Fruit fly (Drosophila melanogaster) whole organism, embryonic: Measurements from ENCODE around the gene P5CDh1.

Experiments used
- CG10209 ChIP-seq: fragments of 200-800 bp; sonication (Bioruptor generic); optimal IDR thresholded peaks from 3 replicates; lab custom pipeline; 2017; ENCODE audit warnings: missing biosample characterization, mild to moderate bottlenecking, missing genetic modification characterization, missing genetic modification reagents
- CG10654 ChIP-seq: fragments of 200-800 bp; sonication (Bioruptor generic); optimal IDR thresholded peaks from 2 replicates; lab custom pipeline; 2016; ENCODE audit warnings: missing biosample characterization, missing genetic modification characterization
- CG11695 ChIP-seq: fragments of 200-800 bp; sonication (Bioruptor generic); IDR thresholded peaks from 3 replicates; pipeline ENCODE4 v1.3.6; 2022; ENCODE audit warnings: missing biosample characterization, missing genetic modification characterization
- CG12391 ChIP-seq: fragments of 200-800 bp; sonication (Bioruptor generic); optimal IDR thresholded peaks from 3 replicates; lab custom pipeline; 2018; ENCODE audit warnings: missing biosample characterization, mild to moderate bottlenecking, missing genetic modification characterization, moderate library complexity
- CG13424 ChIP-seq: fragments of 200-800 bp; sonication (Bioruptor generic); optimal IDR thresholded peaks from 2 replicates; lab custom pipeline; 2019; ENCODE audit warnings: missing biosample characterization, mild to moderate bottlenecking, missing genetic modification characterization, moderate library complexity
- CG15073 ChIP-seq: fragments of 200-800 bp; sonication (Bioruptor generic); optimal IDR thresholded peaks from 2 replicates; lab custom pipeline; 2016; ENCODE audit warnings: missing biosample characterization, missing genetic modification characterization
- CG18619 ChIP-seq: fragments of 200-800 bp; sonication (Bioruptor generic); optimal IDR thresholded peaks from 3 replicates; lab custom pipeline; 2017; ENCODE audit warnings: missing biosample characterization, mild to moderate bottlenecking, missing genetic modification characterization
- CG34224 ChIP-seq: fragments of 200-800 bp; sonication (Bioruptor generic); IDR thresholded peaks from 3 replicates; pipeline ENCODE4 v1.3.6; 2022; ENCODE audit warnings: missing biosample characterization, missing genetic modification characterization; ENCODE audit not compliant: partially characterized antibody
- CG3726 ChIP-seq: fragments of 200-800 bp; sonication (Bioruptor generic); IDR thresholded peaks from 3 replicates; pipeline ENCODE4, ENCODE4 v1.3.6; 2022; ENCODE audit warnings: missing biosample characterization, missing genetic modification characterization
- CG3995 ChIP-seq: fragments of 200-800 bp; sonication (Bioruptor generic); optimal IDR thresholded peaks from 3 replicates; lab custom pipeline; 2016; ENCODE audit warnings: missing biosample characterization, missing genetic modification characterization
- CG43689 ChIP-seq: fragments of 200-800 bp; sonication (Bioruptor generic); IDR thresholded peaks from 2 replicates; pipeline ENCODE4 v1.3.6; 2022; ENCODE audit warnings: missing biosample characterization, missing genetic modification characterization
- CG4617 ChIP-seq: fragments of 200-800 bp; sonication (Bioruptor generic); optimal IDR thresholded peaks from 3 replicates; lab custom pipeline; 2016; ENCODE audit warnings: missing biosample characterization, missing genetic modification characterization, borderline replicate concordance
- CG4707 ChIP-seq: fragments of 200-800 bp; sonication (Bioruptor generic); optimal IDR thresholded peaks from 2 replicates; lab custom pipeline; 2018; ENCODE audit warnings: missing biosample characterization, mild to moderate bottlenecking, missing genetic modification characterization, moderate library complexity
- CG6272 ChIP-seq: fragments of 200-800 bp; sonication (Bioruptor generic); IDR thresholded peaks from 2 replicates; pipeline ENCODE4 v1.3.6; 2022; ENCODE audit warnings: missing biosample characterization, missing genetic modification characterization
- CG8924 ChIP-seq: fragments of 200-800 bp; optimal IDR thresholded peaks from 3 replicates; lab custom pipeline; 2019; ENCODE audit warnings: missing biosample characterization, mild to moderate bottlenecking, missing genetic modification characterization, moderate library complexity
- CG9797 ChIP-seq: fragments of 200-800 bp; sonication (Bioruptor generic); optimal IDR thresholded peaks from 3 replicates; lab custom pipeline; 2018; ENCODE audit warnings: missing biosample characterization, mild to moderate bottlenecking, missing genetic modification characterization
- Deaf1 ChIP-seq: fragments of 200-800 bp; optimal IDR thresholded peaks from 3 replicates; lab custom pipeline; 2019; ENCODE audit warnings: missing biosample characterization, mild to moderate bottlenecking, missing genetic modification characterization, moderate library complexity
- E2f2 ChIP-seq: fragments of 200-800 bp; sonication (Bioruptor generic); IDR thresholded peaks from 2 replicates; pipeline ENCODE4 v1.3.6; 2022; ENCODE audit warnings: missing biosample characterization, missing genetic modification characterization
- GATAe ChIP-seq: fragments of 200-800 bp; sonication (Bioruptor generic); conservative IDR thresholded peaks from 2 replicates; pipeline ENCODE4 v1.3.6; 2022; ENCODE audit warnings: missing biosample characterization, missing genetic modification characterization
- H2.0 ChIP-seq: fragments of 200-800 bp; sonication (Bioruptor generic); IDR thresholded peaks from 2 replicates; pipeline ENCODE4 v1.3.6; 2022; ENCODE audit warnings: missing biosample characterization, missing genetic modification characterization
- Hey ChIP-seq: fragments of 200-800 bp; sonication (Bioruptor generic); optimal IDR thresholded peaks from 3 replicates; lab custom pipeline; 2018; ENCODE audit warnings: missing biosample characterization, mild to moderate bottlenecking, missing genetic modification characterization
- Hmr ChIP-seq: fragments of 200-800 bp; sonication (Bioruptor generic); optimal IDR thresholded peaks from 3 replicates; lab custom pipeline; 2017; ENCODE audit warnings: mild to moderate bottlenecking, missing biosample characterization, missing genetic modification reagents, missing genetic modification characterization
- Lhr ChIP-seq: fragments of 200-800 bp; sonication (Bioruptor generic); optimal IDR thresholded peaks from 3 replicates; lab custom pipeline; 2017; ENCODE audit warnings: mild to moderate bottlenecking, missing biosample characterization, missing genetic modification reagents, missing genetic modification characterization
- Lim3 ChIP-seq: fragments of 200-800 bp; sonication (Bioruptor generic); IDR thresholded peaks from 2 replicates; pipeline ENCODE4 v1.3.6; 2022; ENCODE audit warnings: missing biosample characterization, missing genetic modification characterization
- Mes4 ChIP-seq: fragments of 200-800 bp; sonication (Bioruptor generic); optimal IDR thresholded peaks from 2 replicates; lab custom pipeline; 2016; ENCODE audit warnings: missing biosample characterization, missing genetic modification characterization
- NFAT ChIP-seq: fragments of 200-800 bp; sonication (Bioruptor generic); IDR thresholded peaks from 2 replicates; pipeline ENCODE4 v1.3.6; 2022; ENCODE audit warnings: missing biosample characterization, missing genetic modification characterization
- Neu2 ChIP-seq: fragments of 200-800 bp; sonication (Bioruptor generic); optimal IDR thresholded peaks from 3 replicates; lab custom pipeline; 2016; ENCODE audit warnings: missing biosample characterization, missing genetic modification characterization, borderline replicate concordance
- Opbp ChIP-seq: fragments of 200-800 bp; sonication (Bioruptor generic); IDR thresholded peaks from 3 replicates; pipeline ENCODE4 v1.3.6; 2022; ENCODE audit warnings: missing biosample characterization, missing genetic modification characterization; ENCODE audit not compliant: partially characterized antibody
- Ravus ChIP-seq: fragments of 200-800 bp; sonication (Bioruptor generic); IDR thresholded peaks from 2 replicates; pipeline ENCODE4 v1.3.6; 2022; ENCODE audit warnings: missing biosample characterization, missing genetic modification characterization
- Rx ChIP-seq: fragments of 200-800 bp; sonication (Bioruptor generic); IDR thresholded peaks from 2 replicates; pipeline ENCODE4 v1.3.6; 2022; ENCODE audit warnings: missing biosample characterization, missing genetic modification characterization
- Stat92E ChIP-seq, 3 experiments: fragments of >200 bp in 2 of 3; fragments of 200-800 bp in 1 of 3; sonication (Bioruptor generic) in 1 of 3; optimal IDR thresholded peaks; 2 replicates each; lab custom pipeline; 2017 to 2019; ENCODE audit warnings: missing biosample characterization in 3 of 3, missing genetic modification characterization in 3 of 3, mild to moderate bottlenecking in 1 of 3, moderate library complexity in 1 of 3
- Taf1 ChIP-seq: fragments of 200-800 bp; sonication (Bioruptor generic); IDR thresholded peaks from 2 replicates; pipeline ENCODE4 v1.3.6; 2022; ENCODE audit warnings: missing biosample characterization, missing genetic modification characterization
- ase ChIP-seq: fragments of 200-800 bp; sonication (Bioruptor generic); IDR thresholded peaks from 3 replicates; pipeline ENCODE4 v1.3.6; 2022; ENCODE audit warnings: missing biosample characterization, missing genetic modification characterization
- dmrt11E ChIP-seq: fragments of 200-800 bp; sonication (Bioruptor generic); optimal IDR thresholded peaks from 3 replicates; lab custom pipeline; 2018; ENCODE audit warnings: missing biosample characterization, mild to moderate bottlenecking, missing genetic modification characterization, moderate library complexity
- emc ChIP-seq: fragments of 200-800 bp; sonication (Bioruptor generic); optimal IDR thresholded peaks from 2 replicates; lab custom pipeline; 2016; ENCODE audit warnings: missing biosample characterization, missing genetic modification characterization
- grn ChIP-seq: fragments of 200-800 bp; sonication (Bioruptor generic); optimal IDR thresholded peaks from 3 replicates; lab custom pipeline; 2017; ENCODE audit warnings: missing biosample characterization, missing genetic modification characterization
- kah ChIP-seq: fragments of 200-800 bp; sonication (Bioruptor generic); optimal IDR thresholded peaks from 2 replicates; lab custom pipeline; 2018; ENCODE audit warnings: missing biosample characterization, mild to moderate bottlenecking, missing genetic modification characterization
- mam ChIP-seq: fragments of 200-800 bp; sonication (Bioruptor generic); optimal IDR thresholded peaks from 3 replicates; lab custom pipeline; 2016; ENCODE audit warnings: missing biosample characterization, missing genetic modification characterization
- nerfin-1 ChIP-seq: fragments of 200-800 bp; sonication (Bioruptor generic); optimal IDR thresholded peaks from 3 replicates; lab custom pipeline; 2019; ENCODE audit warnings: missing biosample characterization, mild to moderate bottlenecking, missing genetic modification characterization, moderate library complexity
- nerfin-2 ChIP-seq: fragments of 200-800 bp; sonication (Bioruptor generic); IDR thresholded peaks from 2 replicates; pipeline ENCODE4 v1.3.6; 2022; ENCODE audit warnings: missing biosample characterization, missing genetic modification characterization; ENCODE audit not compliant: partially characterized antibody
- nom ChIP-seq: fragments of 200-800 bp; sonication (Bioruptor generic); optimal IDR thresholded peaks from 2 replicates; lab custom pipeline; 2017; ENCODE audit warnings: missing biosample characterization, missing genetic modification characterization, mild to moderate bottlenecking, moderate library complexity, missing genetic modification reagents
- odd ChIP-seq: fragments of 200-800 bp; sonication (Bioruptor generic); optimal IDR thresholded peaks from 2 replicates; lab custom pipeline; 2017; ENCODE audit warnings: missing biosample characterization, mild to moderate bottlenecking, missing genetic modification characterization
- pnt ChIP-seq: fragments of 200-800 bp; sonication (Bioruptor generic); optimal IDR thresholded peaks from 3 replicates; lab custom pipeline; 2016; ENCODE audit warnings: missing biosample characterization, missing genetic modification characterization
- pzg ChIP-seq: fragments of 200-800 bp; sonication (Bioruptor generic); optimal IDR thresholded peaks from 3 replicates; lab custom pipeline; 2018; ENCODE audit warnings: missing biosample characterization, mild to moderate bottlenecking, missing genetic modification characterization, moderate library complexity
- ranshi ChIP-seq: fragments of 200-800 bp; sonication (Bioruptor generic); IDR thresholded peaks from 2 replicates; pipeline ENCODE4 v1.3.6; 2022; ENCODE audit warnings: missing biosample characterization, missing genetic modification characterization
- scrt ChIP-seq: fragments of 200-800 bp; sonication (Bioruptor generic); optimal IDR thresholded peaks from 2 replicates; lab custom pipeline; 2018; ENCODE audit warnings: missing biosample characterization, mild to moderate bottlenecking, missing genetic modification characterization, moderate library complexity
- slou ChIP-seq: fragments of 200-800 bp; sonication (Bioruptor generic); optimal IDR thresholded peaks from 3 replicates; lab custom pipeline; 2016; ENCODE audit warnings: missing biosample characterization, missing genetic modification characterization
- tin ChIP-seq: fragments of 200-800 bp; sonication (Bioruptor generic); optimal IDR thresholded peaks from 3 replicates; lab custom pipeline; 2016; ENCODE audit warnings: missing biosample characterization, missing genetic modification characterization
- wdn ChIP-seq: fragments of 200-800 bp; sonication (Bioruptor generic); IDR thresholded peaks from 2 replicates; pipeline ENCODE4 v1.3.6; 2022; ENCODE audit warnings: missing biosample characterization, missing genetic modification characterization

P5CDh1 gene

dm6 chr3L:21824725-21825353 lies 16.3 kb downstream of the P5CDh1 start, which contains the start of gene eIF2A (continued):
- TF ChIP-seq NFAT (GFP tag; lab: Robert Waterston, UW) (peak; percentile 69), odd (GFP tag; lab: Kevin White, UChicago) (no peak), Hey (tag; lab: Kevin White, UChicago) (no peak), CG10209 (GFP tag; lab: Kevin White, UChicago) (peak; percentile 10), CG3726 (GFP tag; lab: Robert Waterston, UW) (no peak), wdn (GFP tag; lab: Robert Waterston, UW) (no peak), Ravus (GFP tag; lab: Robert Waterston, UW) (no peak), mam (GFP tag; lab: Kevin White, UChicago) (peak; percentile 71), Stat92E (GFP tag; optimal IDR thresholded peaks at IDR 0.05; lab: Kevin White, UChicago) (no peak), nerfin-1 (peak; percentile 34), Neu2 (GFP tag; lab: Kevin White, UChicago) (no peak), CG34224 (GFP tag; lab: Robert Waterston, UW) (peak; percentile 88), CG10654 (GFP tag; lab: Kevin White, UChicago) (peak; percentile 42), nerfin-2 (peak; percentile 76), CG4707 (GFP tag; lab: Kevin White, UChicago) (peak; percentile 2), GATAe (GFP tag; lab: Robert Waterston, UW) (no peak), CG18619 (no peak), CG11695 (GFP tag; lab: Robert Waterston, UW) (0 out of 3 replicates have a peak, but pooled peaks have one; percentile 6), Opbp (GFP tag; lab: Robert Waterston, UW) (peak; percentile 88), Lim3 (GFP tag; lab: Robert Waterston, UW) (no peak)
- TF ChIP-seq, all 482 proteins: peak for 291

dm6 chr3L:21823236-21823635 lies 17.9 kb downstream of the P5CDh1 start, which contains the start of gene CG7407:
TSS of gene CG7407 (plus strand) at chr3L:21823461.
- TF ChIP-seq dmrt11E (tag; lab: Kevin White, UChicago) (no peak), CG4707 (GFP tag; lab: Kevin White, UChicago) (no peak), pzg (GFP tag; lab: Kevin White, UChicago) (peak; percentile 32), Mes4 (GFP tag; lab: Kevin White, UChicago) (no peak), ranshi (no peak), E2f2 (peak; percentile 65), ase (GFP tag; lab: Robert Waterston, UW) (no peak), scrt (GFP tag; lab: Kevin White, UChicago) (no peak), CG6272 (GFP tag; lab: Robert Waterston, UW) (no peak), emc (no peak), kah (GFP tag; lab: Kevin White, UChicago) (no peak), CG15073 (GFP tag; lab: Kevin White, UChicago) (no peak), CG9797 (GFP tag; lab: Kevin White, UChicago) (peak; percentile 64), CG12391 (tag; lab: Kevin White, UChicago) (peak; percentile 37), CG3995 (GFP tag; lab: Kevin White, UChicago) (peak; percentile 78), Rx (GFP tag; lab: Robert Waterston, UW) (no peak), CG8924 (tag; lab: Kevin White, UChicago) (no peak), Deaf1 (tag; lab: Kevin White, UChicago) (no peak), H2.0 (GFP tag; lab: Robert Waterston, UW) (no peak), Hmr (GFP tag; lab: Kevin White, UChicago) (no peak), CG43689 (no peak), slou (GFP tag; lab: Kevin White, UChicago) (no peak), pnt (GFP tag; lab: Kevin White, UChicago) (no peak), Lhr (GFP tag; lab: Kevin White, UChicago) (peak; percentile 0), Taf1 (GFP tag; lab: Robert Waterston, UW) (no peak), grn (GFP tag; lab: Kevin White, UChicago) (no peak), CG13424 (tag; lab: Kevin White, UChicago) (no peak), nom (GFP tag; lab: Kevin White, UChicago) (peak; percentile 19), CG4617 (peak; percentile 27), tin (no peak)
